Worm (Caenorhabditis elegans) whole organism, mixed stage, embryonic: Measurements from ENCODE around the gene col-114.

Source experiments
- cnd-1 ChIP-seq: fragments of 200-800 bp; sonication (Bioruptor generic); optimal IDR thresholded peaks from 2 replicates; lab custom pipeline; 2018; ENCODE audit warnings: mild to moderate bottlenecking, missing genetic modification characterization, missing compliant biosample characterization
- drap-1 ChIP-seq: fragments of 200-800 bp; sonication (Bioruptor generic); optimal IDR thresholded peaks from 3 replicates; lab custom pipeline; 2018; ENCODE audit warnings: mild to moderate bottlenecking, missing genetic modification characterization, missing compliant biosample characterization
- pha-4 ChIP-seq: fragments of 150-350 bp; optimal IDR thresholded peaks from 2 replicates; lab custom pipeline; 2018; ENCODE audit warnings: missing biosample characterization, missing genetic modification reagents, missing genetic modification characterization
- tbx-8 ChIP-seq: fragments of 200-800 bp; sonication (Bioruptor generic); optimal IDR thresholded peaks from 2 replicates; lab custom pipeline; 2018; ENCODE audit warnings: mild to moderate bottlenecking, missing genetic modification characterization, moderate library complexity, missing compliant biosample characterization
- unc-39 ChIP-seq: fragments of 150-350 bp; optimal IDR thresholded peaks from 2 replicates; lab custom pipeline; 2014; ENCODE audit warnings: missing biosample characterization, missing genetic modification characterization

DNA sequence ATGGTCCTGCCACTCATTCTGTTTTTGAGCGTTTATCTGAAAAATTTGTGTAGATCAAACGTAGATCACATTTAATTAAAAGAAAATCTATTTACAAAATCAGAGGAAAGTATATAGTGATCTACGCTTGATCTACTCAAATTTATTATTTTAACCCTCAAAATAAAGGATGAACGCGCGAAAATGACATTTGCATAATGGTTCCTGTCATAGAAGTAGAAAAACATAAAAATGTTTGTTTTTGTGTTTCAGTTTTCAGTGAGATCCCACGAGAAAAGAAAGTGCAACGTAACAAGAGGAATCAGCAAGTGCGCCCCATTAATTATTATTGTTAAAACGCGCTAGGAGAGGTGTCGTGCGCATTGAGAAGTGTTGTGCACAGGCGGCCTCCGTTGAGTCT lies 35.1 kb downstream of the col-114 start:
- TF ChIP-seq drap-1 (GFP tag; lab: Kevin White, UChicago) (no peak), pha-4 (tag; lab: Kevin White, UChicago) (no peak), unc-39 (tag; lab: Kevin White, UChicago) (no peak), cnd-1 (tag; lab: Kevin White, UChicago) (no peak), tbx-8 (GFP tag; lab: Kevin White, UChicago) (no peak)
